Worm (Caenorhabditis elegans) whole organism, mixed stage, embryonic: ENCODE data around the gene F35F10.5.

Experiments used
- lin-13 ChIP-seq: fragments of 150-350 bp; optimal IDR thresholded peaks from 2 replicates; lab custom pipeline; 2014; ENCODE audit warnings: missing biosample characterization, missing genetic modification characterization
- nhr-76 ChIP-seq: sonication (generic microtip); optimal IDR thresholded peaks from 2 replicates; lab custom pipeline; 2017; ENCODE audit warnings: missing biosample characterization, missing genetic modification characterization
- pha-4 ChIP-seq: fragments of 150-350 bp; optimal IDR thresholded peaks from 2 replicates; lab custom pipeline; 2018; ENCODE audit warnings: missing biosample characterization, missing genetic modification reagents, missing genetic modification characterization

- TF ChIP-seq pha-4 (tag; lab: Kevin White, UChicago) (no peak), lin-13 (no peak), nhr-76 (no peak)
Observed at ce11 chrV:3299437-3299836, 14.7 kb downstream of the F35F10.5 start.
